Worm (Caenorhabditis elegans) whole organism, L2 larva: Measurements from ENCODE around the gene ZK550.2.

ENCODE experiments used
- F13H6.1 ChIP-seq: sonication (generic microtip); optimal IDR thresholded peaks from 2 replicates; lab custom pipeline; 2016; ENCODE audit warnings: missing genetic modification characterization, missing compliant biosample characterization
- R02D3.7 ChIP-seq: fragments of 150-350 bp; optimal IDR thresholded peaks from 2 replicates; lab custom pipeline; 2014; ENCODE audit warnings: missing biosample characterization, missing genetic modification characterization
- ZK546.5 ChIP-seq: sonication (generic microtip); optimal IDR thresholded peaks from 2 replicates; lab custom pipeline; 2017; ENCODE audit warnings: missing biosample characterization, missing genetic modification characterization
- blmp-1 ChIP-seq: sonication (generic microtip); optimal IDR thresholded peaks from 2 replicates; lab custom pipeline; 2017; ENCODE audit warnings: missing genetic modification characterization, mild to moderate bottlenecking, missing compliant biosample characterization, antibody characterized with exemption, moderate library complexity; ENCODE audit not compliant: insufficient read depth
- crh-2 ChIP-seq: sonication (generic microtip); optimal IDR thresholded peaks from 2 replicates; lab custom pipeline; 2017; ENCODE audit warnings: missing biosample characterization, missing genetic modification characterization
- fos-1 ChIP-seq: fragments of 150-350 bp; optimal IDR thresholded peaks from 2 replicates; lab custom pipeline; 2014; ENCODE audit warnings: missing biosample characterization, missing genetic modification characterization
- lin-39 ChIP-seq: fragments of 150-350 bp; optimal IDR thresholded peaks from 2 replicates; lab custom pipeline; 2014; ENCODE audit warnings: missing biosample characterization, missing genetic modification reagents, missing genetic modification characterization
- nhr-21 ChIP-seq: fragments of 150-350 bp; optimal IDR thresholded peaks from 2 replicates; lab custom pipeline; 2014; ENCODE audit warnings: missing biosample characterization, missing genetic modification characterization

DNA sequence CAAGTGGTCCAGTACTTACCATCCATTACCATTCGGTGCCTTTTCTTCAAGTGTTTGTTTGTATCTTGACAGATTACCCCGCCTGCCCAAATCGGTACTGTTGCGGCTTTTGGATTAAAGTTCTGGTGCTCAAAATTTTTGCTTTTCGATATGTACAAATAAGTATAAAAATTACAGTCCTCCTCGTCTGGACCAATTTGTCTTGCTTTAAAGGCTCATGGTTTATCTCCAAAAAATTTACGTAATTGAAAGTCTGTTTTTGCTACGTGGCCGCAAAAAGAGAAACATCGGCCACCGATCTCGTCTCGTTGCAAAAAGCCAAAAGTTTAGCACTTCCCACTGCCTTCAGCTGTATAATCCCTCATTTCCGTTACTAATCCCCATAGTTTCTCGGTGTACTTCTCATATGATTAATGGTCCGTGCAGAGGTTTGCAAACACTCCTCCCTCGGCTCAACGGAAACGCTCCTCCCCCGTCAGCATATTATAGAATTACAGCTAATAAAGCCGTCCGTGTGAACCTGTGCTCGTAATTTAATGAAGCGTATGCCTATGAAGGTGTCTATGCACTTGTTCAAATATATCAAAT lies 22.0 kb downstream of the ZK550.2 start:
- TF ChIP-seq R02D3.7 (no peak), fos-1 (tag; lab: Kevin White, UChicago) (no peak), blmp-1 (no peak), lin-39 (tag; lab: Kevin White, UChicago) (no peak), F13H6.1 (no peak), nhr-21 (tag; lab: Kevin White, UChicago) (no peak), crh-2 (tag; lab: Kevin White, UChicago) (no peak), ZK546.5 (tag; lab: Kevin White, UChicago) (no peak)
